Worm (Caenorhabditis elegans): ENCODE results near the gene DH11.2.

DNA sequence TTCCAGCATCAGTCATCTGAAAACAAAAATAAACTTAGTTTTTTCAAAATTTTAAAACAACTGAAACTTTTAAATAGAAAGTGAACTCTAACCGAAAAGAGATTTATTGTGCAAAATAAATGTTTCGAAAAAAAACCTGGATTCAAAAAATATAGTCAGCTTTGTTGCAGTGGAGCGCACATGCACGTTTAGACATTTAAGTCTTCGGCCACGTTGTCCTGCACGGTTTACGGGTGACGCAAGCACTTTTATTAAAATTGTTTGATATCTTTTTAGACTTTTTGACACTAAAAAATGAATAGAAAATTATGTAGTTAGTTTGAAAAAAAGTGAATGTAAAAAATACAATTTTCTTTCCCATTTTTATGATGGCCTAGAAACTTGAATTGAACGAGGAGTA lies 26.8 kb downstream of the DH11.2 start, which contains the start of the genes ubh-4 and algn-6:
- TF ChIP-seq daf-16 (GFP tag; optimal IDR thresholded peaks at IDR 0.05) (no peak), daf-16 (tag; optimal IDR thresholded peaks at IDR 0.05) (peak; percentile 38), mep-1 (tag; optimal IDR thresholded peaks at IDR 0.05) (peak; percentile 57), ama-1 (optimal IDR thresholded peaks at IDR 0.05) (no peak), mdl-1 (tag; optimal IDR thresholded peaks at IDR 0.05) (no peak), nhr-76 (tag; optimal IDR thresholded peaks at IDR 0.05) (no peak)
